Worm (Caenorhabditis elegans) whole organism, young adult: ENCODE results near the gene acp-5.

ENCODE experiments used
- B0019.2 ChIP-seq: fragments of 200-800 bp; sonication (Bioruptor generic); conservative IDR thresholded peaks from 2 replicates; pipeline ENCODE4 v1.3.6; 2022; ENCODE audit warnings: missing genetic modification reagents, missing genetic modification characterization, missing compliant biosample characterization
- C17E4.6 ChIP-seq: fragments of 200-800 bp; sonication (Bioruptor generic); IDR thresholded peaks from 2 replicates; pipeline ENCODE4 v1.3.6; 2022; ENCODE audit warnings: missing genetic modification reagents, missing genetic modification characterization, missing compliant biosample characterization
- D2030.7 ChIP-seq: fragments of 200-800 bp; sonication (Bioruptor generic); IDR thresholded peaks from 2 replicates; pipeline ENCODE4 v1.3.6; 2022; ENCODE audit warnings: missing genetic modification reagents, missing genetic modification characterization, missing compliant biosample characterization
- F10E7.11 ChIP-seq: sonication (generic microtip); optimal IDR thresholded peaks from 2 replicates; lab custom pipeline; 2017; ENCODE audit warnings: mild to moderate bottlenecking, missing genetic modification characterization, moderate library complexity, missing compliant biosample characterization
- F22D6.2 ChIP-seq: sonication (generic microtip); optimal IDR thresholded peaks from 2 replicates; lab custom pipeline; 2016; ENCODE audit warnings: mild to moderate bottlenecking, missing genetic modification characterization, missing compliant biosample characterization
- F33H1.4 ChIP-seq: fragments of 200-800 bp; sonication (Bioruptor generic); IDR thresholded peaks from 2 replicates; pipeline ENCODE4 v1.3.6; 2022; ENCODE audit warnings: missing genetic modification reagents, missing genetic modification characterization, missing compliant biosample characterization
- F37B4.10 ChIP-seq: fragments of 200-800 bp; sonication (Bioruptor generic); IDR thresholded peaks from 2 replicates; pipeline ENCODE4 v1.3.6; 2022; ENCODE audit warnings: missing genetic modification characterization, missing compliant biosample characterization
- F39B2.1 ChIP-seq: fragments of 200-800 bp; sonication (Bioruptor generic); IDR thresholded peaks from 2 replicates; pipeline ENCODE4 v1.3.6; 2022; ENCODE audit warnings: missing genetic modification reagents, missing genetic modification characterization, missing compliant biosample characterization
- F49E8.2 ChIP-seq: sonication (generic microtip); optimal IDR thresholded peaks from 3 replicates; lab custom pipeline; 2017; ENCODE audit warnings: missing genetic modification characterization, mild to moderate bottlenecking, missing compliant biosample characterization, antibody characterized with exemption, moderate library complexity; ENCODE audit not compliant: insufficient read depth
- F52B5.7 ChIP-seq: sonication (generic microtip); optimal IDR thresholded peaks from 2 replicates; lab custom pipeline; 2016; ENCODE audit warnings: mild to moderate bottlenecking, missing genetic modification characterization, missing compliant biosample characterization
- F55B11.4 ChIP-seq: sonication (generic microtip); optimal IDR thresholded peaks from 2 replicates; lab custom pipeline; 2016; ENCODE audit warnings: missing compliant biosample characterization, missing genetic modification characterization, borderline replicate concordance; ENCODE audit not compliant: insufficient read depth
- F57A8.1 ChIP-seq: fragments of 200-800 bp; sonication (Bioruptor generic); optimal IDR thresholded peaks from 2 replicates; lab custom pipeline; 2018; ENCODE audit warnings: mild to moderate bottlenecking, missing genetic modification characterization, moderate library complexity, missing compliant biosample characterization
- T07F8.4 ChIP-seq: sonication (generic microtip); optimal IDR thresholded peaks from 2 replicates; lab custom pipeline; 2016; ENCODE audit warnings: mild to moderate bottlenecking, missing genetic modification characterization, moderate library complexity, missing compliant biosample characterization
- Y56A3A.18 ChIP-seq: fragments of 200-800 bp; sonication (Bioruptor generic); IDR thresholded peaks from 2 replicates; pipeline ENCODE4 v1.3.6; 2022; ENCODE audit warnings: missing genetic modification reagents, missing genetic modification characterization, missing compliant biosample characterization
- ZK185.1 ChIP-seq: sonication (generic microtip); optimal IDR thresholded peaks from 2 replicates; lab custom pipeline; 2016; ENCODE audit warnings: mild to moderate bottlenecking, missing genetic modification characterization, missing compliant biosample characterization; ENCODE audit not compliant: poor library complexity, severe bottlenecking
- atf-7 ChIP-seq: sonication (generic microtip); optimal IDR thresholded peaks from 2 replicates; lab custom pipeline; 2017; ENCODE audit warnings: mild to moderate bottlenecking, missing genetic modification characterization, missing compliant biosample characterization
- attf-3 ChIP-seq: fragments of 200-800 bp; sonication (Bioruptor generic); conservative IDR thresholded peaks from 2 replicates; pipeline ENCODE4 v1.3.6; 2022; ENCODE audit warnings: missing genetic modification reagents, missing genetic modification characterization, missing compliant biosample characterization
- bed-2 ChIP-seq: fragments of 200-800 bp; sonication (Bioruptor generic); IDR thresholded peaks from 2 replicates; pipeline ENCODE4 v1.3.6; 2022; ENCODE audit warnings: missing genetic modification reagents, missing genetic modification characterization, missing compliant biosample characterization
- ccch-3 ChIP-seq: fragments of 200-800 bp; sonication (Bioruptor generic); optimal IDR thresholded peaks from 2 replicates; lab custom pipeline; 2018; ENCODE audit warnings: mild to moderate bottlenecking, missing genetic modification characterization, missing compliant biosample characterization
- ceh-91 ChIP-seq: fragments of 200-800 bp; sonication (Bioruptor generic); IDR thresholded peaks from 2 replicates; pipeline ENCODE4 v1.3.6; 2022; ENCODE audit warnings: missing genetic modification reagents, missing genetic modification characterization, missing compliant biosample characterization
- chd-7 ChIP-seq: sonication (generic microtip); optimal IDR thresholded peaks from 2 replicates; lab custom pipeline; 2016; ENCODE audit warnings: mild to moderate bottlenecking, missing genetic modification characterization, moderate library complexity, missing compliant biosample characterization
- die-1 ChIP-seq: sonication (generic microtip); optimal IDR thresholded peaks from 2 replicates; lab custom pipeline; 2016; ENCODE audit warnings: missing genotype, mild to moderate bottlenecking, missing genetic modification characterization, missing compliant biosample characterization
- dox-1 ChIP-seq: fragments of 200-800 bp; sonication (Bioruptor generic); IDR thresholded peaks from 2 replicates; pipeline ENCODE4 v1.3.6; 2022; ENCODE audit warnings: missing genetic modification reagents, missing genetic modification characterization, missing compliant biosample characterization
- dpl-1 ChIP-seq: fragments of 150-350 bp; optimal IDR thresholded peaks from 2 replicates; lab custom pipeline; 2014; ENCODE audit warnings: missing biosample characterization, missing genetic modification reagents, missing genetic modification characterization
- gei-17 ChIP-seq: fragments of 200-800 bp; sonication (Bioruptor generic); optimal IDR thresholded peaks from 2 replicates; lab custom pipeline; 2018; ENCODE audit warnings: mild to moderate bottlenecking, missing genetic modification characterization, missing compliant biosample characterization
- hlh-12 ChIP-seq: sonication (generic microtip); optimal IDR thresholded peaks from 2 replicates; lab custom pipeline; 2016; ENCODE audit warnings: missing genetic modification characterization, missing compliant biosample characterization
- hsf-1 ChIP-seq: fragments of 200-800 bp; sonication (Bioruptor generic); IDR thresholded peaks from 2 replicates; pipeline ENCODE4 v1.3.6; 2022; ENCODE audit warnings: missing genetic modification reagents, missing genetic modification characterization, missing compliant biosample characterization
- lag-1 ChIP-seq: fragments of 200-800 bp; sonication (Bioruptor generic); IDR thresholded peaks from 2 replicates; pipeline ENCODE4 v1.3.6; 2022; ENCODE audit warnings: missing genetic modification reagents, missing genetic modification characterization, missing compliant biosample characterization
- let-607 ChIP-seq, 2 experiments: fragments of 200-800 bp in 1 of 2; sonication (Bioruptor generic) in 1 of 2; sonication (generic microtip) in 1 of 2; optimal IDR thresholded peaks; 2 replicates each; lab custom pipeline; 2016 to 2018; ENCODE audit warnings: mild to moderate bottlenecking in 2 of 2, missing compliant biosample characterization in 2 of 2, missing genetic modification characterization in 2 of 2, moderate library complexity in 2 of 2, missing genotype in 1 of 2
- lin-35 ChIP-seq, 3 experiments: fragments of 150-350 bp in 2 of 3; sonication (generic microtip) in 1 of 3; optimal IDR thresholded peaks; 2 replicates each; lab custom pipeline; 2014 to 2018; ENCODE audit warnings: missing biosample characterization in 3 of 3, missing genetic modification characterization in 3 of 3, missing genetic modification reagents in 3 of 3
- lin-40 ChIP-seq: sonication (generic microtip); optimal IDR thresholded peaks from 2 replicates; lab custom pipeline; 2016; ENCODE audit warnings: missing genetic modification characterization, mild to moderate bottlenecking, missing compliant biosample characterization, missing genotype, missing genetic modification reagents
- lin-54 ChIP-seq: fragments of 200-800 bp; sonication (Bioruptor generic); optimal IDR thresholded peaks from 2 replicates; lab custom pipeline; 2018; ENCODE audit warnings: mild to moderate bottlenecking, missing genetic modification characterization, missing compliant biosample characterization
- lsy-27 ChIP-seq: sonication (generic microtip); optimal IDR thresholded peaks from 2 replicates; lab custom pipeline; 2017; ENCODE audit warnings: missing genetic modification characterization, mild to moderate bottlenecking, missing compliant biosample characterization, antibody characterized with exemption, missing genotype, borderline replicate concordance; ENCODE audit not compliant: insufficient read depth
- mcd-1 ChIP-seq: fragments of 200-800 bp; sonication (Bioruptor generic); IDR thresholded peaks from 2 replicates; pipeline ENCODE4 v1.3.6; 2022; ENCODE audit warnings: missing genetic modification reagents, missing genetic modification characterization, missing compliant biosample characterization
- mel-28 ChIP-seq: sonication (generic microtip); optimal IDR thresholded peaks from 2 replicates; lab custom pipeline; 2016; ENCODE audit warnings: borderline replicate concordance, mild to moderate bottlenecking, missing genetic modification characterization, missing compliant biosample characterization
- nhr-80 ChIP-seq: sonication (generic microtip); optimal IDR thresholded peaks from 2 replicates; lab custom pipeline; 2016; ENCODE audit warnings: missing genetic modification characterization, missing compliant biosample characterization
- pha-4 ChIP-seq: fragments of 150-350 bp; sonication (generic microtip); optimal IDR thresholded peaks from 2 replicates; lab custom pipeline; 2014; ENCODE audit warnings: missing biosample characterization, missing genetic modification reagents, missing genetic modification characterization
- rec-8 ChIP-seq, 2 experiments: sonication (generic microtip); optimal IDR thresholded peaks; 2 replicates each; lab custom pipeline; 2016; ENCODE audit warnings: mild to moderate bottlenecking in 2 of 2, missing genetic modification characterization in 2 of 2, missing genetic modification reagents in 2 of 2, missing genotype in 2 of 2, missing biosample characterization in 1 of 2, missing compliant biosample characterization in 1 of 2, moderate library complexity in 1 of 2
- repo-1 ChIP-seq: sonication (generic microtip); optimal IDR thresholded peaks from 2 replicates; lab custom pipeline; 2017; ENCODE audit warnings: mild to moderate bottlenecking, missing genetic modification characterization, missing compliant biosample characterization
- rpc-1 ChIP-seq, 2 experiments: fragments of 150-350 bp in 1 of 2; sonication (generic microtip) in 1 of 2; optimal IDR thresholded peaks; 2 replicates each; lab custom pipeline; 2014 to 2018; ENCODE audit warnings: missing biosample characterization in 1 of 2, missing genetic modification characterization in 1 of 2, missing genetic modification reagents in 1 of 2, missing genotype in 1 of 2
- snpc-1.1 ChIP-seq: sonication (generic microtip); optimal IDR thresholded peaks from 2 replicates; lab custom pipeline; 2017; ENCODE audit warnings: missing genetic modification characterization, mild to moderate bottlenecking, missing compliant biosample characterization, antibody characterized with exemption, moderate library complexity, missing genotype, missing genetic modification reagents; ENCODE audit not compliant: insufficient read depth
- tbp1 ChIP-seq: fragments of 200-800 bp; sonication (Bioruptor generic); optimal IDR thresholded peaks from 2 replicates; lab custom pipeline; 2018; ENCODE audit warnings: mild to moderate bottlenecking, missing genetic modification characterization, missing compliant biosample characterization
- zfh-2 ChIP-seq: fragments of 200-800 bp; sonication (Bioruptor generic); conservative IDR thresholded peaks from 2 replicates; pipeline ENCODE4 v1.3.6; 2022; ENCODE audit warnings: missing genetic modification reagents, missing genetic modification characterization, missing compliant biosample characterization
- ztf-18 ChIP-seq: sonication (generic microtip); optimal IDR thresholded peaks from 2 replicates; lab custom pipeline; 2016; ENCODE audit warnings: missing genotype, mild to moderate bottlenecking, missing genetic modification characterization, missing compliant biosample characterization
- ztf-22 ChIP-seq: fragments of 200-800 bp; sonication (Bioruptor generic); optimal IDR thresholded peaks from 2 replicates; lab custom pipeline; 2018; ENCODE audit warnings: mild to moderate bottlenecking, missing genetic modification characterization, moderate library complexity, missing compliant biosample characterization
- ztf-28 ChIP-seq: fragments of 200-800 bp; sonication (Bioruptor generic); IDR thresholded peaks from 2 replicates; pipeline ENCODE4 v1.3.6; 2022; ENCODE audit warnings: missing genetic modification reagents, missing genetic modification characterization, missing compliant biosample characterization

The acp-5 gene

DNA sequence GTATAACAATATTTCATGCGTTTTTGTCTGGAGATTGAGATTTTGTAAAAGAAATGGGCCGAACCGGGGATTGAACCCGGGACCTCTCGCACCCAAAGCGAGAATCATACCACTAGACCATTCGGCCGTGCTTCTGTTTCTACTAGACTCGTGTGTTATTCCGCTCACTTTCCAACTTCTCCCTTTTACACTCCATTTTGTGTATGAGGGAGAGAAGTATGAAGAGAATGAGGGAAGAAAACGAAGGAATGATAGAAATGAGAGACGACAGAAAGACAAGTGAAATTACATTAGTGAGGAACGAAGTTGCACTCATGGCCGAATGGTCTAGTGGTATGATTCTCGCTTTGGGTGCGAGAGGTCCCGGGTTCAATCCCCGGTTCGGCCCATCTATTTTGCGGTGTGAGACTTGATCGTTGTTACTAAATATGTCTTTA, 28.1 kb upstream of the acp-5 start (continued):
- TF ChIP-seq F52B5.7 (tag; lab: Kevin White, UChicago) (peak; percentile 86), ztf-28 (GFP tag; lab: Robert Waterston, UW) (0 out of 2 replicates have a peak, but pooled peaks have one; percentile 67), repo-1 (tag; lab: Kevin White, UChicago) (peak; percentile 89), dpl-1 (GFP tag; lab: Kevin White, UChicago) (no peak), F55B11.4 (tag; lab: Kevin White, UChicago) (no peak), T07F8.4 (peak; percentile 84), hsf-1 (0 out of 2 replicates have a peak, but pooled peaks have one; percentile 59), lin-40 (tag; lab: Kevin White, UChicago) (peak; percentile 95), C17E4.6 (peak; percentile 56; the same call in 1 of the 2 replicates), ceh-91 (GFP tag; lab: Robert Waterston, UW) (0 out of 2 replicates have a peak, but pooled peaks have one; percentile 29), F49E8.2 (peak; percentile 36), D2030.7 (GFP tag; lab: Robert Waterston, UW) (peak; percentile 82), F39B2.1 (GFP tag; lab: Robert Waterston, UW) (no peak), atf-7 (peak; percentile 73), chd-7 (tag; lab: Kevin White, UChicago) (peak; percentile 91), snpc-1.1 (tag; lab: Kevin White, UChicago) (peak; percentile 48), let-607 (tag; optimal IDR thresholded peaks at IDR 0.05; lab: Kevin White, UChicago) (peak; percentile 60 to 75), B0019.2 (GFP tag; lab: Robert Waterston, UW) (no peak), mcd-1 (GFP tag; lab: Robert Waterston, UW) (peak; percentile 71), hlh-12 (tag; lab: Kevin White, UChicago) (peak; percentile 77), lag-1 (no peak), F33H1.4 (peak; percentile 23; the same call in 1 of the 2 replicates), ccch-3 (peak; percentile 74), lsy-27 (tag; lab: Kevin White, UChicago) (no peak), F57A8.1 (GFP tag; lab: Kevin White, UChicago) (peak; percentile 86), rpc-1 (optimal IDR thresholded peaks at IDR 0.05; lab: Kevin White, UChicago) (peak; percentile 96), rpc-1 (tag; optimal IDR thresholded peaks at IDR 0.05; lab: Kevin White, UChicago) (peak; percentile 96), Y56A3A.18 (GFP tag; lab: Robert Waterston, UW) (peak; percentile 74; the same call in 1 of the 2 replicates), lin-35 (GFP tag; optimal IDR thresholded peaks at IDR 0.05; lab: Kevin White, UChicago) (peak; percentile 0 to 85 (median 51)), zfh-2 (GFP tag; lab: Robert Waterston, UW) (no peak), tbp1 (GFP tag; lab: Kevin White, UChicago) (peak; percentile 96), ZK185.1 (tag; lab: Kevin White, UChicago) (peak; percentile 94), attf-3 (peak; percentile 53; the same call in 1 of the 2 replicates), gei-17 (peak; percentile 85), die-1 (tag; lab: Kevin White, UChicago) (peak; percentile 88), mel-28 (tag; lab: Kevin White, UChicago) (peak; percentile 32), rec-8 (tag; optimal IDR thresholded peaks at IDR 0.05; lab: Kevin White, UChicago) (peak; percentile 79 to 89), bed-2 (peak; percentile 55; the same call in 1 of the 2 replicates), ztf-22 (GFP tag; lab: Kevin White, UChicago) (peak; percentile 73), lin-54 (GFP tag; lab: Kevin White, UChicago) (peak; percentile 66), dox-1 (GFP tag; lab: Robert Waterston, UW) (peak; percentile 89), pha-4 (tag; lab: Kevin White, UChicago) (no peak), F22D6.2 (peak; percentile 62), nhr-80 (tag; lab: Kevin White, UChicago) (peak; percentile 52), F10E7.11 (tag; lab: Kevin White, UChicago) (peak; percentile 27), ztf-18 (tag; lab: Kevin White, UChicago) (peak; percentile 80), F37B4.10 (GFP tag; lab: Robert Waterston, UW) (no peak)
